Worm (Caenorhabditis elegans): ENCODE results near the gene T24A6.7.
"Not testable (repeated sequence)": the region's sequence is repeated elsewhere in the genome, so short reads cannot be mapped to it uniquely, and the experiment has no call there.

T24A6.7 gene

ce11 chrV:3524970-3525369 is at the start of gene T24A6.7:
Gene T24A6.7, plus strand, starts transcription at chrV:3525270.
- TF ChIP-seq W03F9.2 (tag; optimal IDR thresholded peaks at IDR 0.05) (no peak), dao-5 (tag; optimal IDR thresholded peaks at IDR 0.05) (no peak), him-1 (tag; optimal IDR thresholded peaks at IDR 0.05) (no peak)

ce11 chrV:3476228-3476627 is 48.8 kb upstream of the T24A6.7 start:
- TF ChIP-seq W03F9.2 (tag; optimal IDR thresholded peaks at IDR 0.05) (no peak), dao-5 (tag; optimal IDR thresholded peaks at IDR 0.05) (no peak), him-1 (tag; optimal IDR thresholded peaks at IDR 0.05) (no peak)

- no peak for TF ChIP-seq him-1 (tag; optimal IDR thresholded peaks at IDR 0.05)
- no peak for TF ChIP-seq W03F9.2 (tag; optimal IDR thresholded peaks at IDR 0.05)
- TF ChIP-seq dao-5 (tag; optimal IDR thresholded peaks at IDR 0.05): no peak
Measured at ce11 chrV:3477496-3477895, 47.6 kb upstream of the T24A6.7 start, which contains the start of gene srbc-31. Gene srbc-31, minus strand, starts transcription at chrV:3477596.

- TF ChIP-seq W03F9.2 (tag; optimal IDR thresholded peaks at IDR 0.05): no peak
- TF ChIP-seq dao-5 (tag; optimal IDR thresholded peaks at IDR 0.05): no peak
- no peak for TF ChIP-seq him-1 (tag; optimal IDR thresholded peaks at IDR 0.05)
Measured at ce11 chrV:3480346-3480745, 44.7 kb upstream of the T24A6.7 start, which contains the start of gene srbc-30. Gene srbc-30, minus strand, starts transcription at chrV:3480446.

- TF ChIP-seq him-1 (tag; optimal IDR thresholded peaks at IDR 0.05) (no peak), dao-5 (tag; optimal IDR thresholded peaks at IDR 0.05) (no peak), W03F9.2 (tag; optimal IDR thresholded peaks at IDR 0.05) (no peak)
Measured at ce11 chrV:3482550-3483002, 42.5 kb upstream of the T24A6.7 start, which contains the start of gene lys-7. Gene lys-7, minus strand, starts transcription at chrV:3482600.

ce11 chrV:3484702-3485101 is 40.4 kb upstream of the T24A6.7 start, which contains the start of gene srbc-33:
Gene srbc-33, minus strand, starts transcription at chrV:3484802.
- TF ChIP-seq him-1 (tag; optimal IDR thresholded peaks at IDR 0.05) (no peak), dao-5 (tag; optimal IDR thresholded peaks at IDR 0.05) (no peak), W03F9.2 (tag; optimal IDR thresholded peaks at IDR 0.05) (no peak)

ce11 chrV:3486857-3487256 is 38.2 kb upstream of the T24A6.7 start, which contains the start of gene srbc-32:
Gene srbc-32, minus strand, starts transcription at chrV:3486957.
- TF ChIP-seq him-1 (tag; optimal IDR thresholded peaks at IDR 0.05): no peak
- no peak for TF ChIP-seq dao-5 (tag; optimal IDR thresholded peaks at IDR 0.05)
- no peak for TF ChIP-seq W03F9.2 (tag; optimal IDR thresholded peaks at IDR 0.05)

- TF ChIP-seq W03F9.2 (tag; optimal IDR thresholded peaks at IDR 0.05): no peak
- TF ChIP-seq dao-5 (tag; optimal IDR thresholded peaks at IDR 0.05): no peak
- no peak for TF ChIP-seq him-1 (tag; optimal IDR thresholded peaks at IDR 0.05)
Measured at ce11 chrV:3490435-3490834, 34.6 kb upstream of the T24A6.7 start, which contains the start of gene srbc-36. Gene srbc-36, minus strand, starts transcription at chrV:3490535.

- no peak for TF ChIP-seq him-1 (tag; optimal IDR thresholded peaks at IDR 0.05)
- no peak for TF ChIP-seq W03F9.2 (tag; optimal IDR thresholded peaks at IDR 0.05)
- no peak for TF ChIP-seq dao-5 (tag; optimal IDR thresholded peaks at IDR 0.05)
Measured at ce11 chrV:3496880-3497279, 28.2 kb upstream of the T24A6.7 start, which contains the start of gene C07G3.15. Gene C07G3.15, minus strand, starts transcription at chrV:3496980.

ce11 chrV:3502038-3502437 is 23.0 kb upstream of the T24A6.7 start, which contains the start of the genes C07G3.8 and C07G3.10:
Gene C07G3.8, minus strand, starts transcription at chrV:3502138.
Gene C07G3.10, plus strand, starts transcription at chrV:3502307.
- TF ChIP-seq dao-5 (tag; optimal IDR thresholded peaks at IDR 0.05): no peak
- no peak for TF ChIP-seq W03F9.2 (tag; optimal IDR thresholded peaks at IDR 0.05)
- TF ChIP-seq him-1 (tag; optimal IDR thresholded peaks at IDR 0.05): no peak

ce11 chrV:3505745-3506144 is 19.3 kb upstream of the T24A6.7 start:
- TF ChIP-seq W03F9.2 (tag; optimal IDR thresholded peaks at IDR 0.05): no peak
- no peak for TF ChIP-seq him-1 (tag; optimal IDR thresholded peaks at IDR 0.05)
- no peak for TF ChIP-seq dao-5 (tag; optimal IDR thresholded peaks at IDR 0.05)

ce11 chrV:3506252-3506651 is 18.8 kb upstream of the T24A6.7 start, which contains the start of gene ugt-64:
Gene ugt-64, minus strand, starts transcription at chrV:3506352.
- not testable (repeated sequence) for TF ChIP-seq him-1, W03F9.2, dao-5 (tag; optimal IDR thresholded peaks at IDR 0.05)

- TF ChIP-seq dao-5 (tag; optimal IDR thresholded peaks at IDR 0.05) (no peak), W03F9.2 (tag; optimal IDR thresholded peaks at IDR 0.05) (no peak), him-1 (tag; optimal IDR thresholded peaks at IDR 0.05) (no peak)
Measured at ce11 chrV:3507691-3508090, 17.4 kb upstream of the T24A6.7 start, which contains the start of gene str-225. Gene str-225, plus strand, starts transcription at chrV:3507822.

- TF ChIP-seq dao-5 (tag; optimal IDR thresholded peaks at IDR 0.05) (no peak), him-1 (tag; optimal IDR thresholded peaks at IDR 0.05) (no peak)
Measured at ce11 chrV:3509878-3510277, 15.2 kb upstream of the T24A6.7 start, which contains the start of gene str-228. Gene str-228, plus strand, starts transcription at chrV:3510178.

- TF ChIP-seq him-1 (tag; optimal IDR thresholded peaks at IDR 0.05) (no peak), dao-5 (tag; optimal IDR thresholded peaks at IDR 0.05) (no peak), W03F9.2 (tag; optimal IDR thresholded peaks at IDR 0.05) (no peak)
Measured at ce11 chrV:3512381-3512780, 12.7 kb upstream of the T24A6.7 start, which contains the start of gene str-226. Gene str-226, plus strand, starts transcription at chrV:3512681.

All from whole organism, L4/young adult.